Fruit fly (Drosophila melanogaster): ENCODE measurements around the gene CG4287.

The CG4287 gene

DNA sequence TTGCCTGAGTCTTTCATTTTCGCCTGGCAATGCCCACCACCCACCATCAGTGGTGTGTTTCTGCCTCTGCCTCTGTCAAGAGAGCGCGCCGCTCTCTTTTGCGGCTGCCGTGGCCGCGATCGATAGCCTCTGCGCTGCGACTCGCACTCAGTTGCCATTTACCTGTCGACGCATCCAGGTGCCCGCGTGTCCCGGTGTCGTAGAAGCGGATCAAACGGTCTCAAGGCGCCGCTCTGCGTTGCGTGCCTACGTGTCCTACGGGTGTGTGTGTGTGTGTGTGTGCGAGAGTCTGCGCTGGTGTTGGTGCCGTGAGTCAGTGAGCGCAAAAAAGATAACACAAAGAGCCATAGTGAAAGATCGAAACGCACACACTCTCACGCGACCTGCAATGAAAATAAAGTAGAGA is 42.9 kb downstream of the CG4287 start, which contains the start of gene Fbxl7 (continued):
- TF ChIP-seq CG7745 (tag; optimal IDR thresholded peaks at IDR 0.05) (no peak), Jarid2 (GFP tag; optimal IDR thresholded peaks at IDR 0.05) (peak; percentile 93), abd-A (tag; optimal IDR thresholded peaks at IDR 0.05) (peak; percentile 8), CG12744 (GFP tag; optimal IDR thresholded peaks at IDR 0.05) (no peak), CG15479 (GFP tag; optimal IDR thresholded peaks at IDR 0.05) (peak; percentile 92), CG34224 (GFP tag; IDR thresholded peaks at IDR 0.05; ENCODE audit: partially characterized antibody) (no peak), CG17328 (GFP tag; IDR thresholded peaks at IDR 0.05) (0 out of 2 replicates have a peak, but pooled peaks have one; percentile 18), CG32767 (GFP tag; IDR thresholded peaks at IDR 0.05) (peak; percentile 36; the same call in 1 of the 2 replicates), fru (optimal IDR thresholded peaks at IDR 0.05) (no peak), chm (GFP tag; IDR thresholded peaks at IDR 0.05) (peak; percentile 75)

DNA sequence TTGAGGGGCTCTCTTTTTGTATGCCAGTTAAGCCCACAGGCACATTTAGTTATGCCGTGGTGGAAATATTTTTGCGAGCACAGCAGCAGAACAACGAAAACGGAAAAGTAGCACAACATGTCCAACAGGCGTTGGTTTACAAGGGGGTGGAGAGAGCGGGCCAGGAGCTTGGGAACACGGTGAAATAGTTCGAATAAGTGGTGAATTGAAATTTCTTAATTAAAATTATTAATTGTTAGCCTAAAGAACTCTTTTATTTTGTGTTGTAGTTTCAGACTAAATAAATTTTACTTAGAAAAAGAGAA is 43.5 kb downstream of the CG4287 start:
- no peak for TF ChIP-seq repo (GFP tag; optimal IDR thresholded peaks at IDR 0.05)
- TF ChIP-seq Trl (optimal IDR thresholded peaks at IDR 0.05) = peak in 1 of 2 experiments; percentile 13
- TF ChIP-seq Trl (GFP tag; optimal IDR thresholded peaks at IDR 0.05) = no peak
- no peak for TF ChIP-seq Ravus (GFP tag; IDR thresholded peaks at IDR 0.05)
- no peak for TF ChIP-seq Nf-YC (tag; optimal IDR thresholded peaks at IDR 0.05)
- TF ChIP-seq kni (GFP tag; optimal IDR thresholded peaks at IDR 0.05) = peak; percentile 54
- TF ChIP-seq disco-r (GFP tag; optimal IDR thresholded peaks at IDR 0.05) = no peak
- TF ChIP-seq CG2199 (GFP tag; IDR thresholded peaks at IDR 0.05) = peak; percentile 98
- no peak for TF ChIP-seq chinmo (GFP tag; IDR thresholded peaks at IDR 0.05; ENCODE audit: partially characterized antibody)

DNA sequence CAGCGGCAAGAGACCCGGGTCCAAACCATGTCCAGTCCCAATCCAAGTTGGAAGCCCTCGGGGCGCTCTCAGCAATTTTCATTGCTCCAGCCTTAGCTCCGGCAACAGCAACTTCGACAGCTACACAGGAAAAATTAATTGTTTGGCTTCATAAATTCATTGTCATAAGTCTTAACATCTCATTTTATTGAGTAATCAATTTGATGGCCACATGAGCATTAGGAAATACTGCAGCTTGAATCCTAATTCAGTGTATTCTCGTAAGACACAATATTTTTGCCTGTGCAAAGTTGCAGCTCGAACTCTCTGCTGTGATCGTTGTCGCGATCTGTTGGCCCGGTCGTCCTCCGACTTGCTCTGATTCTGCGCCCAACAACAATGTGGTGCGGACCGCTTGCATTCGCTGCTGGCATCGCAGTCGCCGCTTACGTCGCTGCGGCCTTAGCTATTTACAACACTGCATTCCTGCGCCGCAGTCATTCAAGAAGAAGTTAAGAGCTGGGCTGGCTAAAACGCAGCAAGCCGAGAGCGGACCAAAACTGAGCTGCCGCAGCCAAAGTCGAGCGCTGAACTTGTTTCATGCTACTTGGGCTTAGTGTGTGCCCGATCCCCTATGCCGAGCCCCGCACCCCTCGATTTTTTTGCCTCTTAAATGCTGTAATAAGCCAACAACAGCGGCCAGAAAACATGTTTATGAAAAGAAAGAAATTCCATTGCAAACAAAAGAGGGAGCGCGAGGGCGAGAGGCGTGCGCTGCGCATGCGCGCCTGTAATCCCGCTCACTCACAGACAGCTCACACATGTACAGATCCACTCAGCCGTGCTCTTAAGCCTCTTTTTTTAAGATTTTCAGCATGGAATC is 44.1 kb downstream of the CG4287 start:
- TF ChIP-seq CG43689 (GFP tag; IDR thresholded peaks at IDR 0.05) = no peak
- TF ChIP-seq dan (GFP tag; IDR thresholded peaks at IDR 0.05) = no peak
- TF ChIP-seq CG2129 (GFP tag; IDR thresholded peaks at IDR 0.05; ENCODE audit: partially characterized antibody) = no peak
- TF ChIP-seq HLH3B (GFP tag; IDR thresholded peaks at IDR 0.05) = no peak
- 0 out of 3 replicates have a peak, but pooled peaks have one; percentile 31 for TF ChIP-seq Optix (GFP tag; IDR thresholded peaks at IDR 0.05)
- TF ChIP-seq CG6791 (GFP tag; IDR thresholded peaks at IDR 0.05; ENCODE audit: partially characterized antibody) = no peak
- no peak for TF ChIP-seq ash1 (GFP tag; optimal IDR thresholded peaks at IDR 0.05)
- no peak for TF ChIP-seq wor (GFP tag; IDR thresholded peaks at IDR 0.05)
- TF ChIP-seq D19B (GFP tag; optimal IDR thresholded peaks at IDR 0.05) = no peak
- TF ChIP-seq CG11695 (GFP tag; IDR thresholded peaks at IDR 0.05) = no peak
- TF ChIP-seq pan (optimal IDR thresholded peaks at IDR 0.05) = no peak
- peak in 1 of 2 experiments; percentile 23 for TF ChIP-seq pan (GFP tag; optimal IDR thresholded peaks at IDR 0.05 in 1 of 2, IDR thresholded peaks at IDR 0.05 in 1 of 2)
- no peak for TF ChIP-seq CG4820 (GFP tag; optimal IDR thresholded peaks at IDR 0.05)
- TF ChIP-seq CG15479 (GFP tag; optimal IDR thresholded peaks at IDR 0.05) = peak; percentile 1
- no peak for TF ChIP-seq CG18262 (tag; optimal IDR thresholded peaks at IDR 0.05)
- no peak for TF ChIP-seq CG1832 (GFP tag; optimal IDR thresholded peaks at IDR 0.05)
- peak; percentile 66 to 72 for TF ChIP-seq Trl (optimal IDR thresholded peaks at IDR 0.05)
- no peak for TF ChIP-seq Trl (GFP tag; optimal IDR thresholded peaks at IDR 0.05)
- TF ChIP-seq caup (GFP tag; optimal IDR thresholded peaks at IDR 0.05; ENCODE audit: severe bottlenecking) = no peak
- TF ChIP-seq lov (optimal IDR thresholded peaks at IDR 0.05) = no peak
- no peak for TF ChIP-seq lov (GFP tag; IDR thresholded peaks at IDR 0.05)
- no peak for TF ChIP-seq btn (GFP tag; optimal IDR thresholded peaks at IDR 0.05)
- 0 out of 3 replicates have a peak, but pooled peaks have one; percentile 40 for TF ChIP-seq CG11093 (GFP tag; IDR thresholded peaks at IDR 0.05)
- TF ChIP-seq lola (GFP tag; optimal IDR thresholded peaks at IDR 0.05) = no peak
- no peak for TF ChIP-seq Tbp (GFP tag; optimal IDR thresholded peaks at IDR 0.05)
- no peak for TF ChIP-seq seq (GFP tag; IDR thresholded peaks at IDR 0.05)
- TF ChIP-seq CHES-1-like (GFP tag; optimal IDR thresholded peaks at IDR 0.05) = no peak
- TF ChIP-seq Mad (GFP tag; optimal IDR thresholded peaks at IDR 0.05) = no peak
- TF ChIP-seq CG1529 (GFP tag; optimal IDR thresholded peaks at IDR 0.05) = peak; percentile 19
- TF ChIP-seq ftz-f1 (GFP tag; optimal IDR thresholded peaks at IDR 0.05) = no peak
- TF ChIP-seq CG33557 (GFP tag; optimal IDR thresholded peaks at IDR 0.05) = no peak
- no peak for TF ChIP-seq HHEX (GFP tag; optimal IDR thresholded peaks at IDR 0.05)
